Fruit fly (Drosophila melanogaster) ovary, adult (tissue): ENCODE data around the gene Ssl2.

Source experiments
- CG17801 ChIP-seq: fragments of 200-800 bp; optimal IDR thresholded peaks from 2 replicates; lab custom pipeline; 2019; ENCODE audit warnings: missing biosample characterization, mild to moderate bottlenecking, missing genetic modification characterization, moderate library complexity; ENCODE audit not compliant: partially characterized antibody

The Ssl2 gene

DNA sequence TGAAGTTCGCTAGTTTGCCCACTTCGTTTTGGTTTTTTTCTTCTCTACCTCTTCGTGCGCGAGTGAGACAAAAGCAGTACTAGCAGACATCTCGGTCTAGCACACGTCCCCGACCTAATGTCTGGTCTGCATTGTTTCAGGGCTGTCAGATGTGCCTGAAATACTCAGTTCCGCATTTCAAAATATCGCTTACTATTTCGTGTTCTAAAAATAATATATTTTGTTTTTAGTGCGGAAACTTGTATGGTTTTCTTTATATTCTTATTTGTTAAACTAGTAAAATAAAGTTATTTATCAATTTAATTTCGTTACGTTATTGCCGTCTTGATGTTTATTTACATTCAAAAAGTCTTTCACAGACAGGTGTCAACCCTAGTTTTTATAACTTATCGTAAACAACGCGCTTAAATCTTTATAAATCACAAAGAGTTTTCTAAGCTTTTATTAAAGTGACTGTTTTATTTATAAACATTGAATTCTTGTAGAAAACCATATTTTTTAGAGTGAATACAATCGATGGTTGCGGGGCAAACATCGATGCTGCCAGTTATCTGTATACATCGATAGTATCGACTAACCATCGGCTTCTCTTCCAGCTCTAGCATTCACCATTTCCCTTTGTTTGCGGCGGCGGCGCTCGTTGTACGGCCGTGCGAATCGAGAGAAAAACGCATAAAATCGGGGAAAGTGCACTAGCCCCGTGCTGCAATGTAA, 30.9 kb upstream of the Ssl2 start:
- peak; percentile 39 for TF ChIP-seq CG17801 (GFP tag; lab: Kevin White, UChicago)

DNA sequence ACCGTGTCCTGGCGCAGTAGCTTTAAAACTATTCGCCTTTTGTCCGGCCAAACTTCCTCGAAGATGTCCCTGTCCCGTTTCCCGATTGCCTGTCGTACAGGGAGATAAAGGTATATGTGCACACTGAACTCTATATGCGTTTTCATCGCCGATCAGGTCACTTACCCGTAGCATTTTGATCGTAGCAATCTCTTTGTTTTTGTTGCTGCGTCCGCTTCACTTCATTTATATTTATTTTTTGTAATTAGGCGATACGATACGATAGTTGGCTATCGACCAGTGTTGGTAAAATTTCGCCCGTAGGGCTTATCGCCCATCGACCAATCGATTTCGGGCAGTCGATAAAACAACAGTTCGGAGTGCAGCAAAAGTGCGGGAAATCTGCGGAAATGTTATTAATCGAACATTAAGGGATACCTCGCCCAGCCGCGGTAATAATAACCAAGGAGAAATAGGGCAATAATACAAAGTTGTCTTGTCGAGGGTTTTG, 30.3 kb upstream of the Ssl2 start, which contains the start of the genes Cul5 and Bicra:
Gene Cul5, minus strand, starts transcription at position 259 of the 490 bp plus-strand sequence.
Gene Bicra, plus strand, starts transcription at position 324 of the 490 bp plus-strand sequence.
- peak; percentile 67 for TF ChIP-seq CG17801 (GFP tag; lab: Kevin White, UChicago)

- TF ChIP-seq CG17801 (GFP tag; lab: Kevin White, UChicago), result no peak
Observed at dm6 chr3R:29059385-29059784, 26.9 kb upstream of the Ssl2 start.

dm6 chr3R:29055710-29056109, 23.3 kb upstream of the Ssl2 start, which contains the start of gene Sirt7:
Gene Sirt7, plus strand, starts transcription at chr3R:29055927.
- TF ChIP-seq CG17801 (GFP tag; lab: Kevin White, UChicago), result peak; percentile 89

- TF ChIP-seq CG17801 (GFP tag; lab: Kevin White, UChicago), result no peak
Observed at dm6 chr3R:29054047-29054446, 21.6 kb upstream of the Ssl2 start, which contains the start of gene CG11843. Gene CG11843, plus strand, starts transcription at chr3R:29054347.

dm6 chr3R:29052380-29052779, 19.9 kb upstream of the Ssl2 start, which contains the start of gene CG11842:
Gene CG11842, plus strand, starts transcription at chr3R:29052680.
- no peak for TF ChIP-seq CG17801 (GFP tag; lab: Kevin White, UChicago)

- no peak for TF ChIP-seq CG17801 (GFP tag; lab: Kevin White, UChicago)
Observed at dm6 chr3R:29050756-29051155, 18.3 kb upstream of the Ssl2 start, which contains the start of gene CG11841. Gene CG11841, plus strand, starts transcription at chr3R:29051056.

DNA sequence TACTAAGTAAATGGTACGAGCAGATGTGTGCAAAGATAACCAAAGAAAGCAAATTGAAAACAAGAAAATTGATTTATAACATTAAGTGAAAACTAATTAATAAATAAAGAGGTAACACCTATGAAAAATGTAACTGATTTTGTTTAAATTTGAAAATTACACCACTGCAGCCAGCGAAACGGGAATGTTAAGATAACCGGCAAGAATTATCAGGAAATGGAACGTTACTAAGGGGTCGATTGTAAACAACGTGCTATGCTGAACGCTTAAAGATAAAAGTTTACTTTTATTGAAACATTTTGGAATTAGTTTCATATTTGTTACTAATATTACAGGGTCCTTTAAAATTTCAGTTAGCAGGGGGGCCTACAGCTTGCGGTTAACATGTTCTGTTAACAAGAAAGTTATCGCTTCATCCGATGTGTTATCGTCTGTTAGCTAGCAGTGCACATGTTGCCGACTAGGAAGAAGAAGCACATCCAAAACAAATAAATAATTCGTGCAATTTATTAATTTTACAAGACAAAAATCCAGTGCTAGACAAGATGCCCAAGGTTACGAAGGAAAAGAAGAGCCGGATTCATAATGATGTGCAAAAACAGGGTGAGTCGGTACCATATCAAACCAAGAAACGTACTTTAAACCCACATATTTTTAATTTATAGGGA, 16.7 kb upstream of the Ssl2 start, which contains the start of gene CG11837:
Gene CG11837, plus strand, starts transcription at position 439 of the 668 bp plus-strand sequence.
- no peak for TF ChIP-seq CG17801 (GFP tag; lab: Kevin White, UChicago)

- peak; percentile 48 for TF ChIP-seq CG17801 (GFP tag; lab: Kevin White, UChicago)
Observed at dm6 chr3R:29040526-29041195, 8.2 kb upstream of the Ssl2 start.

DNA sequence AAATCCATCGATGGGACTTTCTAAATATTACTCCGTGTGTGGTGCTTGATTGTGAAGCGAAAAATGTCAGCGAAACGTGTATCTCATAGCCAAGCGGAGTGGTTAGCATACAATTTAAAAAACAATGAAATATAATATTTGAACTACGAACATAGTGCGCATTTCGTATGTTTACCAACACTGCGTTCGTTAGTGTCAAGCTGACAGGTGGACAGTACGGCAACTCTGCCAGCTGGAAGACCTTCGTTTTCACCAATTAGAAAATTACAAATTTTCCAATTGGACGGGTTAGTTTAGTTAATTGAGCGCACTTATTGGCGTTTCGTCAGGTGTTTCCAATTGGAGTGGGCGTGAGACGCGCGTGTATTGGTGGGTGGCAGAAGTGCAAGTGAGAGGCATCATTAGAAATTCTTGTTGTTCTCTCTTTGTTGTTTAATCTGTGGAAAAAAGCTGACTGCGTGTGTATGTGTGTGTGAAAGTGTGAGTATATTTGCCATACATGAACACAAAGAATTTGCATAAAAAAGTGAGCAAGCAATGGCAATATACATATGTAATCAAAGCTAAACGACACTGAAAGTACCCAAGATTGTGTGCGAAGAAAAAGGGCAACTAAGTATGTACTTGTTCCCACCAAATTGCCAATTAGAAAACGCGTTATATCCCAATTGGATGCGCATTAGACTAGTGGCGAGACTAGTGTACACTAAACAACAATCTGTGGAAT, 7.4 kb upstream of the Ssl2 start:
- TF ChIP-seq CG17801 (GFP tag; lab: Kevin White, UChicago), result peak; percentile 20

dm6 chr3R:29038960-29039581, 6.6 kb upstream of the Ssl2 start, which contains the start of the genes Slu7 and Pkc98E:
Gene Slu7, minus strand, starts transcription at chr3R:29039071.
Gene Pkc98E, plus strand, starts transcription at chr3R:29039156.
- TF ChIP-seq CG17801 (GFP tag; lab: Kevin White, UChicago), result peak; percentile 50

DNA sequence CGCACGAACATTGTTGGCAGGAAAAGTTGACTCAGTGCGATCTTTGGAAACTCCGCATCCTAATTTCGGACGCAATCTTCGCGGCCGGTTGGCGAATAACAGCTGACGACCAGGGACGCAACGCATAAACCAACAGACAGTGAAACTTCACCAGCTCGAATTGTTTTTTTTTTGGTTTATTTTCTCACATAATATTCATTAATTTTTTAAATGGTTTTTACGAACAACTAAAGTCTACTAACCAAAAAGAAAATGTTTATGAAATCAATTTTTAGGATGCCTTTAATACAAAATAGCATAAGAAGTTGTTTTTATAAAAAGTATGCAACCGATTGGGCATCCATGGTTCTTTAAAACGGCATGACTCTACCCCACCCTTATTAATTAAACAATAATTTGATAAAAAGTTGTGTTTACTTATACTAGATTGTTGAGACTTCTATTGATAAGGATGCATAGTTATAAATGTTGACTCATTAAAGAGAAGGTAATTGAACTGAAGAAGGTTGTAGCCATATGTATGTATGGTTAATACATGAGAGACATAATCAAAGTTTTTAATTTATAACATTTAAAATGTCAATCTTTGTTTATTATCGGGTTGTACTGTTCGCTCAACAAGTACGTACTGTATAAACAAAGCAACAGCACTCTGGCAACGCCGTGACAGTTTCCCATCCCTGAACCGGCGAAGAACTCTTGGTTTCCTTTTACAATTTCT, 1.6 kb upstream of the Ssl2 start, which contains the start of the genes beta4GalNAcTB and Cpsf100:
Gene beta4GalNAcTB, minus strand, starts transcription at position 100 of the 721 bp plus-strand sequence.
Gene Cpsf100, plus strand, starts transcription at position 665 of the 721 bp plus-strand sequence.
- TF ChIP-seq CG17801 (GFP tag; lab: Kevin White, UChicago), result peak; percentile 40

DNA sequence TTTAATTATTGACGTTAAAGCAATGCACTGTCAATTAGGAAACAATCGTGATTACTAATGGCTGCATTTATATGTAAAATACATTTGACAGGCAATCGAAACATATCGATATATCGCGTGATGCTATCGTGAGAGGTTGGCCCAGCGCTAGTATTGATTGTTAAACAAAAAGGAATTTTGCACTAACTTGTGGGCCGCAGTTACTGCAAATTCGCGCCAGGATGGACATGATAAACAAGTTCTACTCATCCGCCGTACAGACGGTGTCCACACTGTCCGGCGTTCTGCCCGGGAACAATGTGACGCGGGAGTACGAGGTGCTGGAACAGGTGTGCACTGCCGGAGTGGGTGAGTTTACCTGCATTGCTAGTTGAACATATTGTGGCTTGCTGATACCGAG, 5.3 kb downstream of the Ssl2 start, which contains the start of the genes eIF4E6 and CG1951:
Gene eIF4E6, minus strand, starts transcription at position 53 of the 400 bp plus-strand sequence.
Gene CG1951, plus strand, starts transcription at position 115 of the 400 bp plus-strand sequence.
- TF ChIP-seq CG17801 (GFP tag; lab: Kevin White, UChicago), result peak; percentile 32
